Fruit fly (Drosophila melanogaster): ENCODE results near the gene Elp1.

The Elp1 gene

dm6 chr3R:11673955-11674663 is 23.3 kb downstream of the Elp1 start, which contains the start of gene CG14715 (continued):
- TF ChIP-seq hb (GFP tag; IDR thresholded peaks at IDR 0.05; ENCODE audit: partially characterized antibody) = no peak
- TF ChIP-seq CG9797 (GFP tag; optimal IDR thresholded peaks at IDR 0.05) = peak; percentile 80
- TF ChIP-seq Opbp (GFP tag; IDR thresholded peaks at IDR 0.05; ENCODE audit: partially characterized antibody) = no peak
- no peak for TF ChIP-seq ro (GFP tag; IDR thresholded peaks at IDR 0.05)
- TF ChIP-seq CG6683 (GFP tag; optimal IDR thresholded peaks at IDR 0.05) = no peak
- TF ChIP-seq CG17186 (GFP tag; optimal IDR thresholded peaks at IDR 0.05) = no peak
- peak; percentile 86 for TF ChIP-seq CG14710 (tag; optimal IDR thresholded peaks at IDR 0.05)
- peak; percentile 32 for TF ChIP-seq HmgD (GFP tag; optimal IDR thresholded peaks at IDR 0.05)
- peak; percentile 35 for TF ChIP-seq CG9817 (tag; optimal IDR thresholded peaks at IDR 0.05)
- no peak for TF ChIP-seq CG13123 (GFP tag; optimal IDR thresholded peaks at IDR 0.05)
- peak; percentile 18 for TF ChIP-seq Camta (GFP tag; optimal IDR thresholded peaks at IDR 0.05)
- TF ChIP-seq CG15011 (GFP tag; optimal IDR thresholded peaks at IDR 0.05) = no peak
- TF ChIP-seq chif (GFP tag; optimal IDR thresholded peaks at IDR 0.05) = peak; percentile 20 to 34
- TF ChIP-seq Dip3 (GFP tag; optimal IDR thresholded peaks at IDR 0.05) = peak; percentile 40
- peak; percentile 23 for TF ChIP-seq CG17359 (tag; optimal IDR thresholded peaks at IDR 0.05)
- no peak for TF ChIP-seq H15 (GFP tag; IDR thresholded peaks at IDR 0.05)
- no peak for TF ChIP-seq stc (GFP tag; IDR thresholded peaks at IDR 0.05)
- TF ChIP-seq Xrp1 (GFP tag; IDR thresholded peaks at IDR 0.05) = peak; percentile 56; the same call in 1 of the 2 replicates
- no peak for TF ChIP-seq NK7.1 (GFP tag; optimal IDR thresholded peaks at IDR 0.05)
- TF ChIP-seq Pdp1 (GFP tag; optimal IDR thresholded peaks at IDR 0.05) = peak; percentile 34 to 63
- no peak for TF ChIP-seq CG10147 (GFP tag; optimal IDR thresholded peaks at IDR 0.05)
- TF ChIP-seq Dp (GFP tag; optimal IDR thresholded peaks at IDR 0.05) = peak; percentile 89
- TF ChIP-seq Dbx (GFP tag; IDR thresholded peaks at IDR 0.05) = no peak
- no peak for TF ChIP-seq HHEX (GFP tag; optimal IDR thresholded peaks at IDR 0.05)
- TF ChIP-seq salm (tag; optimal IDR thresholded peaks at IDR 0.05) = no peak
- TF ChIP-seq CG4282 (GFP tag; optimal IDR thresholded peaks at IDR 0.05) = no peak
- no peak for TF ChIP-seq ems (GFP tag; optimal IDR thresholded peaks at IDR 0.05)
- peak; percentile 56 for TF ChIP-seq pzg (GFP tag; optimal IDR thresholded peaks at IDR 0.05)
- peak; percentile 10 for TF ChIP-seq exex (tag; optimal IDR thresholded peaks at IDR 0.05)
- TF ChIP-seq CG10565 (GFP tag; optimal IDR thresholded peaks at IDR 0.05) = no peak
- peak; percentile 62 for TF ChIP-seq dm (GFP tag; optimal IDR thresholded peaks at IDR 0.05)
- peak; percentile 42 for TF ChIP-seq unpg (GFP tag; optimal IDR thresholded peaks at IDR 0.05)
- TF ChIP-seq H2.0 (GFP tag; IDR thresholded peaks at IDR 0.05) = peak; percentile 47; the same call in 1 of the 2 replicates
- no peak for TF ChIP-seq BtbVII (GFP tag; optimal IDR thresholded peaks at IDR 0.05)
- peak; percentile 55; the same call in 1 of the 2 replicates for TF ChIP-seq Rfx (GFP tag; IDR thresholded peaks at IDR 0.05)
- no peak for TF ChIP-seq pita (GFP tag; optimal IDR thresholded peaks at IDR 0.05)
- no peak for TF ChIP-seq onecut (GFP tag; IDR thresholded peaks at IDR 0.05)
- TF ChIP-seq ara (GFP tag; IDR thresholded peaks at IDR 0.05) = no peak
- no peak for TF ChIP-seq gce (GFP tag; IDR thresholded peaks at IDR 0.05)
- TF ChIP-seq Six4 (GFP tag; optimal IDR thresholded peaks at IDR 0.05) = no peak
- no peak for TF ChIP-seq trh (GFP tag; optimal IDR thresholded peaks at IDR 0.05)
- no peak for TF ChIP-seq insv (GFP tag; optimal IDR thresholded peaks at IDR 0.05)
- TF ChIP-seq z (GFP tag; IDR thresholded peaks at IDR 0.05) = no peak
- TF ChIP-seq fu2 (GFP tag; optimal IDR thresholded peaks at IDR 0.05) = no peak
- TF ChIP-seq CG34224 (GFP tag; IDR thresholded peaks at IDR 0.05; ENCODE audit: partially characterized antibody) = no peak
- TF ChIP-seq CG4360 (GFP tag; IDR thresholded peaks at IDR 0.05) = no peak
- no peak for TF ChIP-seq usp (GFP tag; optimal IDR thresholded peaks at IDR 0.05)
- no peak for TF ChIP-seq p53 (GFP tag; optimal IDR thresholded peaks at IDR 0.05)
- peak; percentile 19 for TF ChIP-seq CG4820 (GFP tag; optimal IDR thresholded peaks at IDR 0.05)
- peak; percentile 28 for TF ChIP-seq CG17829 (tag; optimal IDR thresholded peaks at IDR 0.05)
- no peak for TF ChIP-seq br (optimal IDR thresholded peaks at IDR 0.05)
